Worm (Caenorhabditis elegans): ENCODE results near the gene rpl-9.

The rpl-9 gene

ce11 chrIII:7548963-7549362 lies 23.7 kb downstream of the rpl-9 start:
- no peak for TF ChIP-seq dao-5 (tag; optimal IDR thresholded peaks at IDR 0.05)
- no peak for TF ChIP-seq W03F9.2 (tag; optimal IDR thresholded peaks at IDR 0.05)
- no peak for TF ChIP-seq him-1 (tag; optimal IDR thresholded peaks at IDR 0.05)

ce11 chrIII:7545189-7545588 lies 27.4 kb downstream of the rpl-9 start:
- no peak for TF ChIP-seq him-1 (tag; optimal IDR thresholded peaks at IDR 0.05)

DNA sequence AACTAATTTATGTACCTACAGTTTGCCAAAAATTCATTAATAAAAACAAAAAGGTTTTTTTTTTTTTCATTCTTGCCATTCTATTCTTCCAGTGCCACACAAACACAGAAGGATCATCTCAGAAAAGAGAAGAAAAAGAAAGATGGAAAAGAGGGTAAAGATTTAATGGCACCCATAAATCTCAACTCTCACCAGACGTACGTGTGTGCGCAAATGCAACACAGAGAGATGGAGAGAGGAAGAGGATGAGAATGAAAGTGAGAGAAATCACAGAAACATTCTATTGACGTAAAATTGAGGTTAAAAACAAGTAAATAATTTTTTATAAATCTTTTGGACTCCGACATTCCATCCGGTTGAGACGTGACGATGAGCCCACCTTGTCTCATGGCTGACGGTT lies 28.4 kb downstream of the rpl-9 start:
- TF ChIP-seq dao-5 (tag; optimal IDR thresholded peaks at IDR 0.05) (no peak), him-1 (tag; optimal IDR thresholded peaks at IDR 0.05) (no peak), W03F9.2 (tag; optimal IDR thresholded peaks at IDR 0.05) (no peak)

DNA sequence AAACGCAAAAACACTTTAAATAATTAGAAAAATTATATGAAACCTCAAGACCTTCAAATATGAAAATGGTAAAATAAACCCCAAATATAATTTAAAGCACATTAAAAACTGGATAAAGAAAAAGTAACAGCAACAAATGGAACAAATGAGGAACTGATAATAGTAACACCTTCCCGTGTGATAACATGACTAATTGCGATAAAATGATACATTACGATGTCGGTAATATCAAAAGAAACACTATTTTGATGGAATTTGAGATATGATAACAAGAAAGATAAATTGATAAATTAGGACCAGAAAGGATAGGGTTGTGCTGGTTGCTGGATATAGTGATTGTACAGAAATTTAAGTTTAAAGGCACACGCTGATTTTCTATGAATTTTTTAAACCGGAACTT lies 30.6 kb downstream of the rpl-9 start:
- TF ChIP-seq dao-5 (tag; optimal IDR thresholded peaks at IDR 0.05) (no peak), him-1 (tag; optimal IDR thresholded peaks at IDR 0.05) (no peak), W03F9.2 (tag; optimal IDR thresholded peaks at IDR 0.05) (no peak)

- no peak for TF ChIP-seq W03F9.2 (tag; optimal IDR thresholded peaks at IDR 0.05)
- no peak for TF ChIP-seq dao-5 (tag; optimal IDR thresholded peaks at IDR 0.05)
- TF ChIP-seq him-1 (tag; optimal IDR thresholded peaks at IDR 0.05): no peak
Measured at ce11 chrIII:7536559-7536958, 36.1 kb downstream of the rpl-9 start, which contains the start of gene lin-39. lin-39 (minus strand) TSS chrIII:7536632.

DNA sequence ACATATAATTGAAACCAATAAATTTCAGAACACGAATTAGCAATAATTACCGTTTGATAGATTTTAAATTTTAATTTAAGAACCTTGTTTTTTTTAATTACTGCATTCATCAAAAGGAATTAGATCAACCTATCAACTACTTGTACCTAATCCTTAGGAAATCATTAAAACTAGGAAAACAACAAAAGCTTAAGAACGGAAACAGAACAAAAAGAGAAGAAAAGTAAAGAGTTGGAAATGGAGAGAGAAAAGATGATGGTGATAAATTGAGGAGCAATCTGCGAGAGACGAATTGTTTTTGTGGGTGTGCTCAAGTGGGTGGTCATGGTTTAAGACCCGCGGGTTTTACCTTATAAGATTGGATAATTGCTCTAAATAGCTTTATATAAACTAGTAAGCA lies 37.3 kb downstream of the rpl-9 start:
- no peak for TF ChIP-seq W03F9.2 (tag; optimal IDR thresholded peaks at IDR 0.05)
- TF ChIP-seq dao-5 (tag; optimal IDR thresholded peaks at IDR 0.05): no peak
- TF ChIP-seq him-1 (tag; optimal IDR thresholded peaks at IDR 0.05): no peak

DNA sequence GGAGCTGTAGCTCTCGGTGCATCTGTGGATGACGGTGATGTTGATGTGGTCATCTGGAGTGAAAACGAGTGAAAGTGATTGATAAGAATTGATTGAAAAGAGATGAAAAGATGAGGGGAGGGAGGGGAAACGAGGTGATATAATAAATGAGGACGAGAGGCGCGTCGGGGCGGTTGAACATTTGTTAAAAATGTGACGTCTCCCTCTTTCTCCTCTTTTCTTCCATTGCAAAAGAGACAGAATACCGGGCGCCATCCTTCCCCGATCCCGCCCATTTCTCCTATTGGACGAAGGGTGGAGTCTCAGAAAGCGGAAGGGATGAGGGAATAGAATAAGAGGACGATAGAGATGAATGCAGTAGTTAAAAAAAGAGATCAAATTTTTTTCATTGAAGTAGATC lies 38.0 kb downstream of the rpl-9 start:
- no peak for TF ChIP-seq dao-5 (tag; optimal IDR thresholded peaks at IDR 0.05)

DNA sequence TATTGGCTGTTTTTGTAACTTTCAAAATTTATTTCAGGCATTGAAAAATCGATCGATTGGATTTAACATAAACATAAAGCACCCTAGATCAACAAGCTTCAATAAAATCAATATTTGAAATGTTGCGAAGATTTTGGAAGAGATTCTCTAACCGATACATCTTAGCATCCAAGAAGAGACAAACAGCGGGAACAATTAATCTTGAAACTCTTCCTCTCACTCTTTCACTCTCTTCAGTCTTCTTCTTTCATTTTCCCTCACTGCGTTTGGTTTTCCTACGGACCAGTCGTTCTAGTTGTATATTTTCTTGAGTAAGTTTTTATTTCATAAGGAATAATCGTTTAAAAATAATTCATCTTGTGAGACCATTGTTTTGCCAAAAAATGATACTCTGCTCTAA lies 39.6 kb downstream of the rpl-9 start:
- TF ChIP-seq him-1 (tag; optimal IDR thresholded peaks at IDR 0.05) (no peak), W03F9.2 (tag; optimal IDR thresholded peaks at IDR 0.05) (no peak), dao-5 (tag; optimal IDR thresholded peaks at IDR 0.05) (no peak)

ce11 chrIII:7531385-7531784 lies 41.2 kb downstream of the rpl-9 start:
- no peak for TF ChIP-seq W03F9.2 (tag; optimal IDR thresholded peaks at IDR 0.05)
- TF ChIP-seq him-1 (tag; optimal IDR thresholded peaks at IDR 0.05): no peak
- no peak for TF ChIP-seq dao-5 (tag; optimal IDR thresholded peaks at IDR 0.05)

- TF ChIP-seq dao-5 (tag; optimal IDR thresholded peaks at IDR 0.05) (no peak), W03F9.2 (tag; optimal IDR thresholded peaks at IDR 0.05) (no peak), him-1 (tag; optimal IDR thresholded peaks at IDR 0.05) (no peak)
Measured at ce11 chrIII:7530830-7531229, 41.8 kb downstream of the rpl-9 start.

- TF ChIP-seq W03F9.2 (tag; optimal IDR thresholded peaks at IDR 0.05) (no peak), dao-5 (tag; optimal IDR thresholded peaks at IDR 0.05) (no peak), him-1 (tag; optimal IDR thresholded peaks at IDR 0.05) (no peak)
Measured at ce11 chrIII:7530108-7530507, 42.5 kb downstream of the rpl-9 start.

DNA sequence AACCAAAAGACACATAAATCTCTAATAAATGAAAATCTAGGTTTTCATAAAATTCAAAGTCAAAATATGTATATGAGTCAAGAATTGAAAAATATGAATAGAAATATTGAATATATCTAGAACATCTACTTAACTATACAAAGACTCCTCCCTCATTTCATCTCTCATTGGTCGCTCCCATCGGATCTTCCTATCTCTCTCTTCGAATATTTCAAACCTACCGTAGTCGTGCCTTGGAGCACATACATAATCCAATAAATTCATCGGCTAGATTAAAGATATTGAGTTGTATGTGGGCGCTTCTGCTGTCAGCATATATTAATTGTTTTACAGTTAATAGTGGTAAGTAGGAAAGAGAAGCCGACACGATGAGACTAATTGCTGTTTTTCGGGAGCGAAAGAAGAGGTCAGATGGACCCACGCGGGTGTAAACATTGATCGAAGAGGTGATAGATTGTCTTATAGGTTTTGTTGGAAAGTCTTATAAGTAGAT lies 45.6 kb downstream of the rpl-9 start:
- TF ChIP-seq him-1 (tag; optimal IDR thresholded peaks at IDR 0.05) (no peak), dao-5 (tag; optimal IDR thresholded peaks at IDR 0.05) (no peak), W03F9.2 (tag; optimal IDR thresholded peaks at IDR 0.05) (no peak)

- TF ChIP-seq W03F9.2 (tag; optimal IDR thresholded peaks at IDR 0.05) (no peak), dao-5 (tag; optimal IDR thresholded peaks at IDR 0.05) (no peak), him-1 (tag; optimal IDR thresholded peaks at IDR 0.05) (no peak)
Measured at ce11 chrIII:7524830-7525344, 47.7 kb downstream of the rpl-9 start.

Measured in whole organism, L4/young adult.